Worm (Caenorhabditis elegans): Measurements from ENCODE around the gene F40G12.9.
"Not testable (repeated sequence)": the region's sequence is repeated elsewhere in the genome, so short reads cannot be mapped to it uniquely, and the experiment has no call there.

The F40G12.9 gene

ce11 chrV:14293667-14294194, 11.3 kb downstream of the F40G12.9 start, which contains the start of gene F14D7.2:
F14D7.2 (minus strand) TSS chrV:14293717.
- no peak for TF ChIP-seq unc-120 (tag; optimal IDR thresholded peaks at IDR 0.05; ENCODE audit: poor library complexity, severe bottlenecking)

ce11 chrV:14294396-14294795, 11.9 kb downstream of the F40G12.9 start, which contains the start of gene F14D7.9:
F14D7.9 (plus strand) TSS chrV:14294696.
- TF ChIP-seq ces-1 (GFP tag; optimal IDR thresholded peaks at IDR 0.05) (no peak), flh-1 (GFP tag; optimal IDR thresholded peaks at IDR 0.05) (no peak), hlh-1 (tag; optimal IDR thresholded peaks at IDR 0.05) (no peak), unc-62 (GFP tag; optimal IDR thresholded peaks at IDR 0.05) (no peak), pha-4 (tag; optimal IDR thresholded peaks at IDR 0.05) (no peak)

- TF ChIP-seq M03D4.4 (tag; optimal IDR thresholded peaks at IDR 0.05) (no peak), snpc-4 (tag; optimal IDR thresholded peaks at IDR 0.05) (no peak), sem-2 (GFP tag; optimal IDR thresholded peaks at IDR 0.05) (no peak), ceh-83 (GFP tag; optimal IDR thresholded peaks at IDR 0.05) (no peak), mls-2 (tag; optimal IDR thresholded peaks at IDR 0.05) (no peak), flh-1 (GFP tag; optimal IDR thresholded peaks at IDR 0.05) (no peak), zip-8 (tag; optimal IDR thresholded peaks at IDR 0.05) (no peak), sptf-1 (tag; optimal IDR thresholded peaks at IDR 0.05) (no peak), nhr-76 (tag; optimal IDR thresholded peaks at IDR 0.05) (no peak), nhr-28 (tag; optimal IDR thresholded peaks at IDR 0.05) (no peak), pha-4 (tag; optimal IDR thresholded peaks at IDR 0.05) (no peak), ces-1 (GFP tag; optimal IDR thresholded peaks at IDR 0.05) (no peak), bed-3 (GFP tag; optimal IDR thresholded peaks at IDR 0.05) (no peak), ceh-39 (tag; optimal IDR thresholded peaks at IDR 0.05) (no peak), drap-1 (GFP tag; optimal IDR thresholded peaks at IDR 0.05) (no peak), elt-3 (tag; optimal IDR thresholded peaks at IDR 0.05) (no peak), lsy-2 (tag; optimal IDR thresholded peaks at IDR 0.05) (no peak)
These were observed 14.0 kb downstream of the F40G12.9 start, which contains the start of gene F14D7.3 for ce11 chrV:14296499-14296898. F14D7.3 (plus strand) TSS chrV:14296799.

DNA sequence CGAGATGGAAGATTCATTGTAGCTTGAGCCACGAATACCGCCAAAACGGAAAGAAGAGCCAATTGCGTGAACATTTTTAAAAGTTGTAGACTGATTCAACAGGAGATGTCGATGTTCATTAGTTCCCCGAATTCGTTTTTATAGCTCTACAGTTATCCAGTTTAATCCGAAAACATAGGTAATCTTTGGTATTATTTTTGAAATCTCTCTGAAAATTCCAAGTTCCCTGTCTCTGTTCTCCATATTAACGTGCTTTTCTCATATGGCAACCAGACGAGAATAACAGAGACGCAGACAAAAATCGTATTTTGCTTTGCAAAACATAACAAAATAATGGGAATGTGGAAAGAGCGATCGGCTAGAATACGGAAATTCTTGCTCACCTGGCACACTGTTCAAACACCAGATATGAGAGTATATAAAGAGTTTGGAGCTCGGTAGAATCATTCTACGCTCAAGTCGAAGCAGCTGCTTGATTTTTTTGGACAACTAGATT, 17.2 kb downstream of the F40G12.9 start, which contains the start of the genes spig-3 and F14D7.12:
Gene spig-3 (minus strand): TSS at position 101 of the 496 bp plus-strand sequence.
Gene F14D7.12 (plus strand): TSS at position 446 of the 496 bp plus-strand sequence.
- TF ChIP-seq nhr-28 (tag; optimal IDR thresholded peaks at IDR 0.05) (no peak), sem-2 (GFP tag; optimal IDR thresholded peaks at IDR 0.05) (no peak), blmp-1 (tag; optimal IDR thresholded peaks at IDR 0.05) (no peak), ceh-39 (tag; optimal IDR thresholded peaks at IDR 0.05) (no peak), hlh-1 (tag; optimal IDR thresholded peaks at IDR 0.05) (no peak), ces-1 (GFP tag; optimal IDR thresholded peaks at IDR 0.05) (no peak), ceh-43 (GFP tag; optimal IDR thresholded peaks at IDR 0.05) (no peak), sptf-1 (tag; optimal IDR thresholded peaks at IDR 0.05) (no peak), elt-3 (tag; optimal IDR thresholded peaks at IDR 0.05) (no peak), bed-3 (GFP tag; optimal IDR thresholded peaks at IDR 0.05) (no peak), lin-13 (tag; optimal IDR thresholded peaks at IDR 0.05) (no peak), flh-1 (GFP tag; optimal IDR thresholded peaks at IDR 0.05) (no peak), nhr-2 (tag; optimal IDR thresholded peaks at IDR 0.05) (no peak), nhr-76 (tag; optimal IDR thresholded peaks at IDR 0.05) (no peak), tbx-8 (GFP tag; optimal IDR thresholded peaks at IDR 0.05) (no peak), mep-1 (tag; optimal IDR thresholded peaks at IDR 0.05) (no peak)

- TF ChIP-seq zip-8 (tag; optimal IDR thresholded peaks at IDR 0.05) (no peak), ham-2 (GFP tag; optimal IDR thresholded peaks at IDR 0.05) (no peak)
These were observed 18.6 kb downstream of the F40G12.9 start, which contains the start of gene F14D7.6 for ce11 chrV:14301076-14301475. F14D7.6 (plus strand) TSS chrV:14301413.

- not testable (repeated sequence) for TF ChIP-seq bed-3 (GFP tag; optimal IDR thresholded peaks at IDR 0.05); mep-1 (tag; optimal IDR thresholded peaks at IDR 0.05); unc-62 (GFP tag; optimal IDR thresholded peaks at IDR 0.05)
These were observed 24.3 kb downstream of the F40G12.9 start, which contains the start of gene spig-4 for ce11 chrV:14306771-14307170. spig-4 (minus strand) TSS chrV:14306871.
